Fruit fly (Drosophila melanogaster): ENCODE data around the gene CG15358.

- no peak for TF ChIP-seq Dll (optimal IDR thresholded peaks at IDR 0.05)
- no peak for TF ChIP-seq psq (optimal IDR thresholded peaks at IDR 0.05)
- no peak for TF ChIP-seq pan (optimal IDR thresholded peaks at IDR 0.05)
These were observed at the start of gene CG15358 for dm6 chr2L:1883114-1883513.

Data from whole organism.